Worm (Caenorhabditis elegans): ENCODE measurements around the gene K11D12.12.

The K11D12.12 gene

DNA sequence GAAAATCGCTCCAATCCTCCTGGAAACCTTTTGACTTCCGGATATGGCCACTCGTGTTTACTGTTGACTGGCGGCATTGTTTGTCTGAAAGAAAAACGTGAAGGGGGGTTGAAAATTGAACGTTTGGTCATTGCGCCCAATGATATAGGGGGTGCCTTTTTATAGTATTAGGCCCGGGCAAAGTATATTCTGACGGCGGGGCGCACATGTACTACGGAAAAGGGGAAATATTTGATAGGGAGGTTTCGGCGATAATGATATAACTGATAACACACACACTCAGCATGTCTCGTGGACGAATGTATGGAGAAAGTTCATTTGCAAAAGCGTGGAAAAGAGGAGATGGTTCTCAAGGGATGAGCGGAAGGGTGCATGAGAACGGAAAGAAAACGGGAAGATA is 24.4 kb upstream of the K11D12.12 start, which contains the start of gene cpt-4 (continued):
- TF ChIP-seq hlh-11 (tag; optimal IDR thresholded peaks at IDR 0.05) (peak; percentile 83), gei-8 (GFP tag; optimal IDR thresholded peaks at IDR 0.05) (no peak), nhr-77 (tag; optimal IDR thresholded peaks at IDR 0.05) (no peak), ceh-32 (tag; optimal IDR thresholded peaks at IDR 0.05; ENCODE audit: poor library complexity) (no peak), zag-1 (tag; optimal IDR thresholded peaks at IDR 0.05) (no peak)

- TF ChIP-seq zfp-2 (tag; optimal IDR thresholded peaks at IDR 0.05) (no peak), tra-1 (GFP tag; IDR thresholded peaks at IDR 0.05) (0 out of 2 replicates have a peak, but pooled peaks have one; percentile 23), mep-1 (tag; optimal IDR thresholded peaks at IDR 0.05) (no peak), lin-1 (GFP tag; IDR thresholded peaks at IDR 0.05) (peak; percentile 39; the same call in 1 of the 2 replicates), Y5F2A.4 (GFP tag; optimal IDR thresholded peaks at IDR 0.05) (no peak), madf-9 (GFP tag; conservative IDR thresholded peaks at IDR 0.05) (no peak), lsy-2 (tag; optimal IDR thresholded peaks at IDR 0.05) (no peak), pqm-1 (tag; optimal IDR thresholded peaks at IDR 0.05) (peak; percentile 89), hlh-11 (tag; optimal IDR thresholded peaks at IDR 0.05) (peak; percentile 82), nhr-77 (tag; optimal IDR thresholded peaks at IDR 0.05) (peak; percentile 76), daf-16 (GFP tag; optimal IDR thresholded peaks at IDR 0.05) (no peak), daf-16 (tag; optimal IDR thresholded peaks at IDR 0.05) (peak; percentile 81), mdl-1 (tag; optimal IDR thresholded peaks at IDR 0.05) (peak in 1 of 2 experiments; percentile 46), mxl-3 (GFP tag; optimal IDR thresholded peaks at IDR 0.05) (peak; percentile 23), nhr-28 (tag; optimal IDR thresholded peaks at IDR 0.05) (peak; percentile 99), dve-1 (tag; optimal IDR thresholded peaks at IDR 0.05; ENCODE audit: insufficient read depth) (peak; percentile 68), ztf-11 (tag; optimal IDR thresholded peaks at IDR 0.05) (no peak), egl-43 (GFP tag; IDR thresholded peaks at IDR 0.05) (no peak), aly-2 (tag; optimal IDR thresholded peaks at IDR 0.05) (no peak), vab-7 (GFP tag; IDR thresholded peaks at IDR 0.05) (no peak), T26A8.4 (GFP tag; IDR thresholded peaks at IDR 0.05) (no peak), ceh-62 (tag; optimal IDR thresholded peaks at IDR 0.05) (no peak), egl-27 (tag; optimal IDR thresholded peaks at IDR 0.05) (no peak), daf-8 (GFP tag; IDR thresholded peaks at IDR 0.05) (no peak), dmd-6 (GFP tag; IDR thresholded peaks at IDR 0.05) (peak; percentile 85), duxl-1 (tag; optimal IDR thresholded peaks at IDR 0.05; ENCODE audit: poor library complexity) (no peak), rbr-2 (tag; optimal IDR thresholded peaks at IDR 0.05) (no peak), lin-15B (tag; optimal IDR thresholded peaks at IDR 0.05) (no peak), nhr-6 (tag; optimal IDR thresholded peaks at IDR 0.05) (no peak), Y48G9A.11 (GFP tag; IDR thresholded peaks at IDR 0.05) (no peak), hmg-1.1 (GFP tag; IDR thresholded peaks at IDR 0.05) (no peak), nhr-102 (tag; optimal IDR thresholded peaks at IDR 0.05) (peak; percentile 78), php-3 (GFP tag; IDR thresholded peaks at IDR 0.05) (peak; percentile 66), nhr-237 (tag; optimal IDR thresholded peaks at IDR 0.05) (no peak), cey-2 (tag; optimal IDR thresholded peaks at IDR 0.05; ENCODE audit: borderline replicate concordance, insufficient read depth) (no peak), nhr-48 (tag; optimal IDR thresholded peaks at IDR 0.05) (peak; percentile 14)
Observed at ce11 chrV:5030212-5030611, 21.8 kb upstream of the K11D12.12 start.

DNA sequence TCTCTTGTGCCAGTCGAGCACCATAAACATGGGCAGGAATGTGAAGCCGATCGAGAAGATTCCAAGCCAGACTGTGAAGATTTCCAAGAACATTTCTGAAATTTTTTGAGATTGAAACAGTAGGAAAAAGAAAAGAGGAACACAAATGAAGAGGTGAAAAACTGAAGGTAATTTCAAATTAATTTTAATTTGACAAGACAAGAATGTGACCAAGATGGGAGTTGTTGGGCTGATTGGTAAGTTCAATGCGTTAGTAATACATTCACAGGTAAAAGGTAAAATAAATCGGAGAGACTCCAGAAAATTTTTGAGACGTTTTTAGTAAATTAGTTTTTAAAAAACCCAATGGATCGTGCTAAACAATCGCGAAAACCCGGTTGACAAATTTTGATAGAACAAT is 21.3 kb upstream of the K11D12.12 start, which contains the start of gene swt-7:
Gene swt-7, minus strand, starts transcription at position 101 of the 400 bp plus-strand sequence.
- TF ChIP-seq daf-12 (tag; optimal IDR thresholded peaks at IDR 0.05) (no peak), F26F4.8 (GFP tag; conservative IDR thresholded peaks at IDR 0.05) (no peak), aha-1 (tag) (peak; percentile 7)
